Worm (Caenorhabditis elegans) whole organism, L4/young adult: ENCODE measurements around the gene hrg-3.

Experiments used
- W03F9.2 ChIP-seq: fragments of 150-350 bp; optimal IDR thresholded peaks from 2 replicates; lab custom pipeline; 2014; ENCODE audit warnings: missing biosample characterization, missing genetic modification characterization
- dao-5 ChIP-seq: sonication (generic microtip); optimal IDR thresholded peaks from 2 replicates; lab custom pipeline; 2016; ENCODE audit warnings: missing genotype, missing genetic modification characterization, moderate library complexity, missing compliant biosample characterization
- him-1 ChIP-seq: sonication (generic microtip); optimal IDR thresholded peaks from 2 replicates; lab custom pipeline; 2016; ENCODE audit warnings: missing genotype, missing genetic modification reagents, missing genetic modification characterization, missing compliant biosample characterization

hrg-3 gene

ce11 chrV:9733920-9734454 is 22.3 kb upstream of the hrg-3 start, which contains the start of gene cal-7:
TSS of gene cal-7 (plus strand) at chrV:9734103.
- no peak for TF ChIP-seq him-1

DNA sequence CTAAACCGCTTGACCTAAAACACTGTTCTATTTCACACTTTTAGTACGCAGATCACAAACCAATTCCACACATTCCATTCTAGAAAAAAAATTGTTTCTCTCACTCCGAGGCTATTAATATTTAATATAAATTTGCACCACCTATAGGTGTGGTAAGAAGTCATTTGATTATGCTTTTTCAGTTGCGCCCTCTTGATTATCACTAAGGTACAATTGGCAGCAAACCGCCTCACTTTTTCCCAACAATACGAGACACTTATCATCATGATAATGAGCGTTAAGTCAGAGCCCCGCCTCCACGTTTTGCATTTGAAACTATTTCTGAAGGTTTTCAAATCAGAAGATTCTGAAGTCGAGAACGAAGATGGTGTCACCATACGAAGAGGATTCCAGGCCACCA is 19.0 kb upstream of the hrg-3 start, which contains the start of gene aqp-4:
TSS of gene aqp-4 (plus strand) at position 270 of the 400 bp plus-strand sequence.
- TF ChIP-seq dao-5 (tag; lab: Kevin White, UChicago) = no peak
- no peak for TF ChIP-seq him-1
- no peak for TF ChIP-seq W03F9.2 (tag; lab: Kevin White, UChicago)

DNA sequence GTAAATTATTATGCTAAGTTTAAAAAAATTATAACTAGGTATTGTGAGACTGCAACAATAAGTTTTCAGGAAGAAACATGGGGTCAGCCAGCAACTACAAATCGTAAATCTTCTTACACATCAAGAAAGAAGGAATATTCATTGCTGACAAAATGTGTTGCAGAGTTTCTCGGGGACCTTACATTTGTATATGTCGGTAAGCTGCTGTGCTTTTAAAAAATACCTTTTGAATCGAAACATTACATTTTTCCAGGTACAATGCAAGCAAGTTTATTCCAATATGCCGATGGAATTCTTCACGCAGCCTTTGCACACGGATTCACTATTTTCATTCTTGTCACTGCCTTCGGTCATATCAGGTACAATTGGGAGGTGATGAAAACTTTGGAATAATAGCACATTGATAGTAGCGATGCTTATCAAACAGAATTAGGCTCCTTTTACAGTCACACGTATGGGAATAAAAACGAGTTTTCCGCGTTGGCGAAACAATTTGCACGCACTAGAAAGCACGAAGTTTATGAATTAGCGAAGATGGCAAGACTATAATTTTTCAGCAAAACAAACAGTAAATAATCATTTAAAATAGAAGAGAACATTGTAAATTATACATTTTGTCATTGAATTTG is 18.1 kb upstream of the hrg-3 start:
- no peak for TF ChIP-seq W03F9.2 (tag; lab: Kevin White, UChicago)
- no peak for TF ChIP-seq dao-5 (tag; lab: Kevin White, UChicago)
- TF ChIP-seq him-1 = no peak

ce11 chrV:9739402-9739801 is 16.9 kb upstream of the hrg-3 start, which contains the start of gene marc-1:
TSS of gene marc-1 (plus strand) at chrV:9739702.
- TF ChIP-seq W03F9.2 (tag; lab: Kevin White, UChicago) (no peak), dao-5 (tag; lab: Kevin White, UChicago) (no peak), him-1 (no peak)

ce11 chrV:9740858-9741257 is 15.4 kb upstream of the hrg-3 start, which contains the start of gene sta-2:
TSS of gene sta-2 (plus strand) at chrV:9741206.
- TF ChIP-seq dao-5 (tag; lab: Kevin White, UChicago) = no peak
- no peak for TF ChIP-seq him-1
- no peak for TF ChIP-seq W03F9.2 (tag; lab: Kevin White, UChicago)

DNA sequence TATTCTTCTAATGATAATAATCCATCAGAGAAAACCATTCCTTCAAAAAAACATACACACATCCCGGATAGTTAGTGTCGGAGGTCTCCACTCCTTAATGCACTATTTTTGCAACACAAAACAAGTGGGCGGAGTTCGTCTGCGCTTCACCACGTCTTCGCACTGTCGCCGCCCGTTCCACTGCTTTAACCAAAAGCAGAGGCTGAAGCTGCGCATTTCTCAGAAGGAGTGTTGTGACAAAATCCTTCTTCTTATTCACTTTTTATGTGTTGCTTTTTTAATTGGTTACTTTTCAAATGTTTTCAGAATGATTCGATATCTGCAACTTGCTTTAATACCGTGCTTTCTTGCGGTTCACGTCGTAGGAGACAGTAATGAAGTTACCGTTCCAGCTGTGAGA is 11.3 kb upstream of the hrg-3 start, which contains the start of gene F58E6.13:
TSS of gene F58E6.13 (plus strand) at position 301 of the 400 bp plus-strand sequence.
- TF ChIP-seq dao-5 (tag; lab: Kevin White, UChicago) = no peak
- TF ChIP-seq W03F9.2 (tag; lab: Kevin White, UChicago) = no peak
- no peak for TF ChIP-seq him-1

ce11 chrV:9750308-9750707 is 6.0 kb upstream of the hrg-3 start, which contains the start of gene F58E6.4:
TSS of gene F58E6.4 (minus strand) at chrV:9750408.
- TF ChIP-seq him-1 = no peak
- no peak for TF ChIP-seq dao-5 (tag; lab: Kevin White, UChicago)
- TF ChIP-seq W03F9.2 (tag; lab: Kevin White, UChicago) = no peak

ce11 chrV:9752918-9753317 is 3.4 kb upstream of the hrg-3 start, which contains the start of gene F58E6.6:
TSS of gene F58E6.6 (minus strand) at chrV:9753018.
- TF ChIP-seq dao-5 (tag; lab: Kevin White, UChicago) (no peak), W03F9.2 (tag; lab: Kevin White, UChicago) (no peak), him-1 (no peak)

DNA sequence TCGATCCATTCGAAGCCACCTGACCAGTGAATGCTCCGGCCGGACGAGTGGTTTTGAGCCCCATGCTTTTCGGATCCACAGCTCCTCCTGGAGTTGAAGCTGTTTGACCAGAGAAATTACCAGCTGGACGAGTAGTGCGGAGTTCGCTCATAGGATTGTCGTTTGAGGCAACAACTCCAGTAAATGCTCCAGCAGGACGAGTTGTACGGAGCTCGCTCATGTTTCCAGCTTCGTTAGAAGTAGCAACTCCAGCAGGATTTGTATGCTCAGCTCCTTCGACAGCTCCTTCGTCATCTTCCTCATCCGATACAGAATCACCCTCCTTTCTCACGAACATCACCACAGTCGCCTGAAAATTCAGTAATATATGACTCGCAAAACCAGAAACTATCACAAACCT is 2.7 kb upstream of the hrg-3 start:
- TF ChIP-seq him-1 = no peak

DNA sequence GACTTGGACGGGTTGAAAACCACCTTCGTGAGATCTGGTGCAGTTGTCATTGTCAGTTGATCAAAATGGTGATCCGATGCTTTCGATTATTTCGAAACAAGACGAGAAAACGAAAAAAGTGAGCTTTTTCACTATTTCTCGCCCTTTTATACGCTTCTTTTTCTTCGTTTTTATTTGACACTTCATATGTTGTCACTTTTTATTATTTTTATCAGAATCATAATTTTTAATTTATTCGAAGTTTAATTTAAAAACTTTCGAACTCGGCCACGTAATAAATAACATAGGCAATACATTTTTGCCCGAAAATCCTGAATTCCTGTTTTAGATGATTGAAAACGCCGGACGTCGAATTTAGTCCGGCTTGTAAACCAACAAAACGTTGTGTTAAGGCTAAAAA is 1.8 kb upstream of the hrg-3 start, which contains the start of gene F58E6.5:
TSS of gene F58E6.5 (minus strand) at position 101 of the 400 bp plus-strand sequence.
- TF ChIP-seq W03F9.2 (tag; lab: Kevin White, UChicago) (no peak), him-1 (no peak), dao-5 (tag; lab: Kevin White, UChicago) (no peak)

DNA sequence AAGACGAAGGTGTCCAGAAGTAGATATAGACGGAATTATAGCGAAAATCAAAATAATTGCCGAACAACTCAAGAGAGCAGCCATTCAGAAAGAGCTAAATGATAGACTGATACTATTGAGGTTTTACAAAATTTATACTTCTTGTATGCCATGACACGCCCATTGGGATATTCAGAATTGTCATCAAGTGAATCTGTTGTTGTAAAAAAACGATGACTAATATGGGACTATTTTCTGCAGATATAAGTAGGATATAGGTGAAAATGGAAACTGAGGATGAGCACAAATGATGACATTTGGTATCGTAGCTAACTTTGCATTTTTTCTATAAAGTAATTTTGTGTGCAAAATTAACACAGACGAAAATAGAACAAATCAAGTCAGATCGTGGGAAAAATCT is 543 bp upstream of the hrg-3 start, which contains the start of gene F58E6.8:
TSS of gene F58E6.8 (minus strand) at position 101 of the 400 bp plus-strand sequence.
- TF ChIP-seq him-1 (no peak), dao-5 (tag; lab: Kevin White, UChicago) (no peak), W03F9.2 (tag; lab: Kevin White, UChicago) (no peak)

- TF ChIP-seq him-1 (no peak), dao-5 (tag; lab: Kevin White, UChicago) (no peak), W03F9.2 (tag; lab: Kevin White, UChicago) (no peak)
Measured at ce11 chrV:9757884-9758283, 1.6 kb downstream of the hrg-3 start, which contains the start of gene F58E6.11. TSS of gene F58E6.11 (minus strand) at chrV:9757984.

DNA sequence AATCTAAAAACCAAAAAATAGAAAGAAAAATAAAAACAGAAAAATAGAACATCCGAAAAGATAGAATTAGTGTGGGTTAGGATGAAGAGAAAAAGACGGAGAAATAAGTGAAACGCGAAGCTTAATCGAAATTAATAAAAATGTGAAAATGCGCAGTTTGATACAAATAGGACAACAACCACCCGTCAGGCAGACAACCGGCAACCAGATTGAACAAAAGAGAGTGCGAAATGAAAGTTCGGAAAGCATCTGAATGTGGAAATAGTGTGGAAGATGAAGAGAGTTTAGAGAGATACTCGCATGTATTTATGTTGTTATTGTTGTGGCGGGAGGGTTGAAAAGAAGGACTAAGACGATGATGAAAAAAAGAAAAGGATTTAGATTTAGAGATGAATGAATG is 2.2 kb downstream of the hrg-3 start:
- no peak for TF ChIP-seq W03F9.2 (tag; lab: Kevin White, UChicago)
- no peak for TF ChIP-seq him-1
- no peak for TF ChIP-seq dao-5 (tag; lab: Kevin White, UChicago)

ce11 chrV:9763759-9764158 is 7.5 kb downstream of the hrg-3 start:
- no peak for TF ChIP-seq dao-5 (tag; lab: Kevin White, UChicago)
- TF ChIP-seq W03F9.2 (tag; lab: Kevin White, UChicago) = no peak
- TF ChIP-seq him-1 = no peak
